Fruit fly (Drosophila melanogaster): ENCODE data around the gene CG2100.

DNA sequence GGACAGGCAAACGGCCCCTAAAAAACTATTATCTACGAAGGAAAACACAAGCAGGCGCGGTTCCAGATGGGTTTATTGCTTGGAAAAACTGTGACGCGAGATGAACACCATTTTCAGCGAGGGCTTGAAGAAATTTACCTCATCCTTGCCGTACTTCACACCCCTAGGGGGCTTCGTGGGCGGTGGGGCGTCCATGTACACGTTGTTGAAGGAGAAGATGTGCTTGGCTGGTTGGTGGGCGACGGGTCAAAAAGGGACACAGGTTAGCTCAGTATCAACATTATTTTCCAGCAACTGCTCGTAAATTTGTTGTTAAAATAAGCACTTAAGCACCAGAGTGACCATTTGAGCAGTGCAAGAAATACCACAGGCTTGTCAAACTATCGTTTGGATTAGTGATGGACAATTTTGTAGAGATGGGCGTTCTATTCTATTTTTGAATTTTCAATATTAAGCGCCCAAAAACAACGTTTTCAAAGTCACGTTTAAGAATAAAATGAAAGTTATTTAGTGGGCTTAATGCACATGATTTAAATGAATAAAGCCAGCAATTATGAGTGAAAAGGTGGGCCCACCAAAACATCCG lies 22.6 kb upstream of the CG2100 start, which contains the start of gene Sec8:
- TF ChIP-seq pan (optimal IDR thresholded peaks at IDR 0.05) (no peak), CG8478 (optimal IDR thresholded peaks at IDR 0.05) (no peak), psq (optimal IDR thresholded peaks at IDR 0.05) (no peak), EcR (GFP tag; optimal IDR thresholded peaks at IDR 0.05) (no peak), Dll (optimal IDR thresholded peaks at IDR 0.05) (no peak), usp (GFP tag; optimal IDR thresholded peaks at IDR 0.05) (no peak)
